Worm (Caenorhabditis elegans) whole organism, L4 larva: ENCODE measurements around the gene enu-3.6.
A peak's percentile ranks its signal among the peaks of the same experiment; 100 is the strongest.

ENCODE experiments used
- D1046.2 ChIP-seq: fragments of 200-800 bp; sonication (Bioruptor generic); IDR thresholded peaks from 2 replicates; pipeline ENCODE4 v1.3.6; 2022; ENCODE audit warnings: missing genetic modification characterization, missing compliant biosample characterization
- F37D6.2 ChIP-seq: sonication (generic microtip); optimal IDR thresholded peaks from 2 replicates; lab custom pipeline; 2016; ENCODE audit warnings: mild to moderate bottlenecking, missing genetic modification characterization, missing compliant biosample characterization
- ZK546.5 ChIP-seq, 2 experiments: sonication (generic microtip); optimal IDR thresholded peaks; 2 replicates each; lab custom pipeline; 2017; ENCODE audit warnings: missing biosample characterization in 2 of 2, missing genetic modification characterization in 2 of 2
- aha-1 ChIP-seq: fragments of 150-350 bp; peaks from one replicate; lab custom pipeline; 2014; ENCODE audit warnings: missing biosample characterization, missing genetic modification characterization
- aly-2 ChIP-seq: sonication (generic microtip); optimal IDR thresholded peaks from 2 replicates; lab custom pipeline; 2018; ENCODE audit warnings: missing biosample characterization, missing genetic modification characterization
- ceh-28 ChIP-seq: fragments of 150-350 bp; optimal IDR thresholded peaks from 2 replicates; lab custom pipeline; 2014; ENCODE audit warnings: missing biosample characterization, missing genetic modification reagents, missing genetic modification characterization
- cey-2 ChIP-seq: sonication (generic microtip); optimal IDR thresholded peaks from 3 replicates; lab custom pipeline; 2017; ENCODE audit warnings: missing genetic modification characterization, mild to moderate bottlenecking, missing compliant biosample characterization, antibody characterized with exemption, borderline replicate concordance; ENCODE audit not compliant: insufficient read depth
- daf-12 ChIP-seq: fragments of 150-350 bp; optimal IDR thresholded peaks from 2 replicates; lab custom pipeline; 2014; ENCODE audit warnings: missing biosample characterization, missing genetic modification reagents, missing genetic modification characterization
- dpl-1 ChIP-seq: fragments of 150-350 bp; optimal IDR thresholded peaks from 2 replicates; lab custom pipeline; 2014; ENCODE audit warnings: missing biosample characterization, missing genetic modification reagents, missing genetic modification characterization
- dve-1 ChIP-seq: sonication (generic microtip); optimal IDR thresholded peaks from 2 replicates; lab custom pipeline; 2017; ENCODE audit warnings: antibody characterized with exemption, mild to moderate bottlenecking, missing genetic modification characterization, missing compliant biosample characterization; ENCODE audit not compliant: insufficient read depth
- egl-43 ChIP-seq: fragments of 200-800 bp; sonication (Bioruptor generic); IDR thresholded peaks from 2 replicates; pipeline ENCODE4 v1.3.6; 2022; ENCODE audit warnings: missing genetic modification reagents, missing genetic modification characterization, missing compliant biosample characterization
- fkh-10 ChIP-seq: fragments of 150-350 bp; optimal IDR thresholded peaks from 2 replicates; lab custom pipeline; 2014; ENCODE audit warnings: missing biosample characterization, missing genetic modification reagents, missing genetic modification characterization
- hlh-11 ChIP-seq: fragments of 200-800 bp; sonication (Bioruptor generic); optimal IDR thresholded peaks from 2 replicates; lab custom pipeline; 2018; ENCODE audit warnings: mild to moderate bottlenecking, missing genetic modification characterization, missing compliant biosample characterization
- hlh-30 ChIP-seq: sonication (generic microtip); optimal IDR thresholded peaks from 2 replicates; lab custom pipeline; 2017; ENCODE audit warnings: antibody characterized with exemption, mild to moderate bottlenecking, missing genetic modification characterization, missing compliant biosample characterization; ENCODE audit not compliant: insufficient read depth
- jun-1 ChIP-seq: fragments of 150-350 bp; optimal IDR thresholded peaks from 2 replicates; lab custom pipeline; 2014; ENCODE audit warnings: missing biosample characterization, missing genetic modification reagents, missing genetic modification characterization
- lim-7 ChIP-seq: fragments of 200-800 bp; sonication (Bioruptor generic); IDR thresholded peaks from 2 replicates; pipeline ENCODE4 v1.3.6; 2022; ENCODE audit warnings: missing genetic modification characterization, missing compliant biosample characterization
- lin-38 ChIP-seq: fragments of 200-800 bp; sonication (Bioruptor generic); IDR thresholded peaks from 2 replicates; pipeline ENCODE4 v1.3.6; 2022; ENCODE audit warnings: missing genetic modification reagents, missing genetic modification characterization, missing compliant biosample characterization
- lsy-2 ChIP-seq, 2 experiments: fragments of 150-350 bp in 1 of 2; sonication (generic microtip) in 1 of 2; optimal IDR thresholded peaks; 2 replicates each; lab custom pipeline; 2014 to 2017; ENCODE audit warnings: missing biosample characterization in 2 of 2, missing genetic modification characterization in 2 of 2
- mdl-1 ChIP-seq, 2 experiments: fragments of 150-350 bp in 1 of 2; sonication (generic microtip) in 1 of 2; optimal IDR thresholded peaks; 2 replicates each; lab custom pipeline; 2014 to 2017; ENCODE audit warnings: missing biosample characterization in 2 of 2, missing genetic modification characterization in 2 of 2
- mes-2 ChIP-seq: sonication (generic microtip); optimal IDR thresholded peaks from 2 replicates; lab custom pipeline; 2016; ENCODE audit warnings: missing genotype, mild to moderate bottlenecking, missing genetic modification characterization, missing compliant biosample characterization; ENCODE audit not compliant: poor library complexity, severe bottlenecking
- nhr-41 ChIP-seq: fragments of 200-800 bp; sonication (Bioruptor generic); IDR thresholded peaks from 2 replicates; pipeline ENCODE4 v1.3.6; 2022; ENCODE audit warnings: missing genetic modification reagents, missing genetic modification characterization, missing compliant biosample characterization
- nhr-42 ChIP-seq: fragments of 200-800 bp; sonication (Bioruptor generic); IDR thresholded peaks from 2 replicates; pipeline ENCODE4 v1.3.6; 2022; ENCODE audit warnings: missing genetic modification characterization, missing compliant biosample characterization
- nhr-48 ChIP-seq: sonication (generic microtip); optimal IDR thresholded peaks from 2 replicates; lab custom pipeline; 2016; ENCODE audit warnings: mild to moderate bottlenecking, missing genetic modification characterization, missing compliant biosample characterization
- nhr-76 ChIP-seq: fragments of 150-350 bp; optimal IDR thresholded peaks from 2 replicates; lab custom pipeline; 2014; ENCODE audit warnings: missing biosample characterization, missing genetic modification characterization
- pqm-1 ChIP-seq: sonication (generic microtip); optimal IDR thresholded peaks from 2 replicates; lab custom pipeline; 2017; ENCODE audit warnings: missing biosample characterization, missing genetic modification characterization
- spr-3 ChIP-seq: fragments of 200-800 bp; sonication (Bioruptor generic); optimal IDR thresholded peaks from 2 replicates; lab custom pipeline; 2018; ENCODE audit warnings: mild to moderate bottlenecking, missing genetic modification characterization, missing compliant biosample characterization
- tag-97 ChIP-seq: fragments of 200-800 bp; sonication (Bioruptor generic); IDR thresholded peaks from 2 replicates; pipeline ENCODE4 v1.3.6; 2022; ENCODE audit warnings: missing genetic modification characterization, missing compliant biosample characterization
- unc-62 ChIP-seq, 3 experiments: fragments of 150-350 bp in 1 of 3; sonication (generic microtip); optimal IDR thresholded peaks in 2 of 3; peaks in 1 of 3; 1 replicate in 1 of 3; 2 replicates in 2 of 3; lab custom pipeline; 2014 to 2017; ENCODE audit warnings: missing biosample characterization in 3 of 3, missing genetic modification characterization in 3 of 3, missing genetic modification reagents in 3 of 3, missing genotype in 1 of 3
- ztf-7 ChIP-seq: fragments of 150-350 bp; optimal IDR thresholded peaks from 2 replicates; lab custom pipeline; 2014; ENCODE audit warnings: missing biosample characterization, missing genetic modification characterization

The enu-3.6 gene

DNA sequence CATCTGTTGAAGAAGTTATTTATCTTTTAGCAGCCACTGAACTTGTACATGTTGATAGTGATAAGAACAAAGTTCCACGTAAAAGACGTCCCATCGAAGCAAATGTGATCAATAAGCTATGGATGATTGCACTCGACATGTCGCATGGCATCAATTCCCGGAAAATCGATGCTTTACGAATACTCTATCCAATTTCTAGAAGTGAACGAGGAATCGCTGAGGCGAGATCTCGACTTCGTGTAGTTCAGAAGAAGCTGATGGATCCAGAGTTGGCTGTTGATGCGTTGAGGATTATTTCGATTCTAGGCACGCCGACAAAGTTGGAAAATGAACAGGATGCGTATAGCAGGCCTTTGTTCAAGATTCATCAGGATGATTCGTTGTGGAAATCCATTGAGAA lies 19.5 kb downstream of the enu-3.6 start:
- TF ChIP-seq egl-43 (GFP tag; lab: Robert Waterston, UW) (no peak), F37D6.2 (tag; lab: Kevin White, UChicago) (no peak), hlh-11 (no peak), jun-1 (tag; lab: Kevin White, UChicago) (no peak), aly-2 (tag; lab: Kevin White, UChicago) (no peak), cey-2 (tag; lab: Kevin White, UChicago) (no peak), tag-97 (no peak), unc-62 (GFP tag; optimal IDR thresholded peaks at IDR 0.05 in 1 of 2; lab: Kevin White, UChicago) (peak in 1 of 2 experiments; percentile 58), unc-62 (tag; optimal IDR thresholded peaks at IDR 0.05; lab: Kevin White, UChicago) (no peak), dpl-1 (GFP tag; lab: Kevin White, UChicago) (no peak), lin-38 (GFP tag; lab: Robert Waterston, UW) (no peak), pqm-1 (tag; lab: Kevin White, UChicago) (no peak), D1046.2 (GFP tag; lab: Robert Waterston, UW) (no peak), mdl-1 (tag; optimal IDR thresholded peaks at IDR 0.05; lab: Kevin White, UChicago) (no peak), aha-1 (tag; lab: Kevin White, UChicago) (peak; percentile 79)

DNA sequence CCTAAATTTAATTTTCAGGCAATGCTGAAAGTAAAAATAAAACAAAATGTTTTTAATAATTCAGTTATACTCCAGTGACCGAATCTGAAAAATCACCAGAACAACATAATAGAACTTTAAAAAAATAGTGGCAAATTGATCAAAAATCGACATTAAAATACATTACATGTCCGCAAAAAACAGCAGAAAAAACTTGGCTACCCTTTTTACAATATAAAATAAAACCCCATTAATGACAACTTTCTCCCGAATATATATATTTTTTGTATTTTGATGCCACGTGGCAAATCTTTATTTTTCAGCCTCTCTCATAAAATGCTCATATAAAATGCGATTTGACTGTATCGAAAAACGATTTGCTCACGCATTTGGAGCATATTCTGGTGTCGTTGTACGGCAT lies 31.3 kb downstream of the enu-3.6 start, which contains the start of gene ptr-19:
ptr-19 (plus strand) TSS at position 301 of the 400 bp plus-strand sequence.
- no peak for TF ChIP-seq nhr-41 (GFP tag; lab: Robert Waterston, UW)
- no peak for TF ChIP-seq ZK546.5 (tag; optimal IDR thresholded peaks at IDR 0.05; lab: Kevin White, UChicago)
- TF ChIP-seq nhr-48 (tag; lab: Kevin White, UChicago) = no peak
- no peak for TF ChIP-seq ztf-7 (tag; lab: Kevin White, UChicago)
- no peak for TF ChIP-seq dve-1
- no peak for TF ChIP-seq spr-3 (GFP tag; lab: Kevin White, UChicago)

DNA sequence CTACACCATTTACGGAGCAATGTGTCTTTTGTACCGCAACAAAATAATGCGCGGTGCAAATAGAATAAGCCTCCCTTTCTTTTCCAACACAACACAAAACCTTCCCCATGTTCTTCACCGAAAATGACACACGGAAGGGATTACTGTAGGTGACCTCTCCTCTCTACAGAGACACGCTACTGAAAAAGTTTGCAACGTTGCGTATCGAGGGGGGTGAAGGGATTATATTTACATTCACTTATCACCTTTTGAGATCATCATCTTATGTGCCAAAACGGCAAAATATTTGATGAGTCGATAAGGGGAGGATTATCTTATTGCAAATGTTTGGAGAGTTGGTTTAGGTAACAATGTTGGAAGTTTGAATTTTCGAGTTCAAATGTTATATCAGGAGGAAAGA lies 32.8 kb downstream of the enu-3.6 start:
- TF ChIP-seq mes-2 (tag; lab: Kevin White, UChicago) = no peak
- no peak for TF ChIP-seq hlh-30 (tag; lab: Kevin White, UChicago)
- no peak for TF ChIP-seq lim-7 (GFP tag; lab: Robert Waterston, UW)
- TF ChIP-seq lsy-2 (tag; optimal IDR thresholded peaks at IDR 0.05; lab: Kevin White, UChicago) = no peak
- TF ChIP-seq nhr-42 (GFP tag; lab: Robert Waterston, UW) = no peak

DNA sequence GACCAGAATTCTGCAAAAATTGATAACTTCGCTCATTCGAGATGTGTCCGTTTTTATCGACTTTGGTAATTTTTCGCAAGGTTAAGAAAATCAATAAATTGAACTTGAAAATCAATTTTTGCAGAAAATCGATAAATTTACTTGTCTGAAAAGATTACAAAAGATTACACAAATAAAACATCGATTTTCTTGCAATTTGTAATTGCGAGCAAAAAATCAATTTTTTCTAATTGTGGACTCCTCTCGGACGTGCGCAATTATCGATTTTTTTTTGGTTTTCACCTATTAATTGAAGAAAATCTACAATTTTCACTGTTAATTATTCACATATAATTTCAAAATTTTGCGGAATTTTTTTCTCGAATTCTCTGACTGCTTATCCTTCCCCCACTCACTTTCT lies 41.0 kb downstream of the enu-3.6 start:
- TF ChIP-seq aha-1 (tag; lab: Kevin White, UChicago) = peak; percentile 16
- no peak for TF ChIP-seq fkh-10
- TF ChIP-seq ceh-28 (tag; lab: Kevin White, UChicago) = peak; percentile 80

DNA sequence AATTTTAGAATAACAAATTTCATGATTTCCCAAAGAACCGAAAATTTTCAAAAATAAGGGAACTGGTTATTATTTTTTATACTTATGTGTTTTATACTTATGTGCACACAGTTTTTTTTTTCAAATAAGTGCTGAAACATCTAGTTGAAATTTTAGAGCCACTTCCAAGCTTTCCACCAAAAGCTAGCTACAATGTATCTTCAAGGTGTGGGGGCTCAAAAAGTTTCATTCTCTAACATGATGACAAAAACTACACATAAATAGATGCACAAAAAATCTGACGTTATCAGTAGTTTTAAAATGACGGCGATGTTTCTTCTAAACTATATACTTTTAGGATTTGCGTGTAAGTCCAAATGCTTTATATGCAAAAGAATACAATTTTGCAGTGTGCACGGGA lies 43.8 kb downstream of the enu-3.6 start, which contains the start of gene clec-163:
clec-163 (plus strand) TSS at position 301 of the 400 bp plus-strand sequence.
- TF ChIP-seq daf-12 (tag; lab: Kevin White, UChicago) (no peak), mdl-1 (tag; optimal IDR thresholded peaks at IDR 0.05; lab: Kevin White, UChicago) (no peak), nhr-76 (no peak)
